Fruit fly (Drosophila melanogaster): ENCODE measurements around the gene dbf.

dbf gene

DNA sequence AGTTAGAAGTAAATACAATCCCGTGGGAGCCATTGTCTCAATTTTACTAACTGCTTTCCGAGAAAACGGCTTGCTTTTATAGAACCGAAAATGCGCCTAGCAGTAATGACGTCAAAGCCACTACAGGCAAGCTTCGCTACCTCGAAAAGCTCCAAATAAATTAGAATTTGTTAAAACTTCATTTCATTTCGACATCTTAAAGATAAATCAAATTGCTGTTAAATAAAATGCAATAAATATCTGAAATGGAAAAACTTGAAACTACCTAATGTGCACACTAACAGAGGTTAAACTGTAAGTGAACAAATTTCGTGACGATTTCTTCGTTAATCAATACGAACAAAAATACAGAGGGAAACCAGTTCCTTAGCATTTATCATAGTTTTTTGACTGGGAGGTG, 46.6 kb downstream of the dbf start, which contains the start of gene CG7300:
Gene CG7300, minus strand, starts transcription at position 52 of the 400 bp plus-strand sequence.
- TF ChIP-seq eg (GFP tag; IDR thresholded peaks at IDR 0.05) (0 out of 3 replicates have a peak, but pooled peaks have one; percentile 13), CG32006 (GFP tag; optimal IDR thresholded peaks at IDR 0.05) (peak; percentile 27), CG6808 (GFP tag; optimal IDR thresholded peaks at IDR 0.05) (no peak), svp (GFP tag) (peak; percentile 18), dac (GFP tag; optimal IDR thresholded peaks at IDR 0.05) (no peak), Eip78C (GFP tag) (peak; percentile 81)

DNA sequence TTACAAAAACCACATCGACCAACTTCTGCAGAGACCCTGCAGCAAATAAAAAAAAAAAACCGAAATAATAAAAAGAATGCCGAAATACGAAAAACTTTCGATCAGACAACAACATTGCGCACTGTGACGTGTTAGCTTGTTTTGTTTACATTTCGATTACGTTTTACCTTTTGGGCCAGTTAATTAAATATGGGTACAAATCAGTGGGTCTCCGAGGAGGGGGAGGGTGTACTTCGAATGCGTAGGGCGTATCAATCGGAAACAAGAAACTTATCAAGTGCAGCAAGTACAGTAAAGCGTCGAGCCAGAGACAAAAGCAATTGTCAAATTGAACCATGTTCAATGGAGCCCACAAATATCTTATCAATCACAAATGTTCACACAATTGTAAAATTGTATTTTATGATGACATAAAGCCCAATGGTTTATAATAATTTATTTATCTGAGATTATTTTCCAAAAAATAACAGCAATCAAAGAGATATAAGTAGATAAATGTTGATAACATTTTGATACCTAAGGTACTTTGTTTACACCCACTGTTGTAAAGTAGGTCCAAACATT, 50.2 kb downstream of the dbf start, which contains the start of gene Lip1:
Gene Lip1, minus strand, starts transcription at position 46 of the 564 bp plus-strand sequence.
- TF ChIP-seq salr (GFP tag; optimal IDR thresholded peaks at IDR 0.05) (no peak), Hr38 (GFP tag; optimal IDR thresholded peaks at IDR 0.05) (no peak), fkh (GFP tag; optimal IDR thresholded peaks at IDR 0.05) (peak; percentile 15), svp (GFP tag) (peak; percentile 23)

DNA sequence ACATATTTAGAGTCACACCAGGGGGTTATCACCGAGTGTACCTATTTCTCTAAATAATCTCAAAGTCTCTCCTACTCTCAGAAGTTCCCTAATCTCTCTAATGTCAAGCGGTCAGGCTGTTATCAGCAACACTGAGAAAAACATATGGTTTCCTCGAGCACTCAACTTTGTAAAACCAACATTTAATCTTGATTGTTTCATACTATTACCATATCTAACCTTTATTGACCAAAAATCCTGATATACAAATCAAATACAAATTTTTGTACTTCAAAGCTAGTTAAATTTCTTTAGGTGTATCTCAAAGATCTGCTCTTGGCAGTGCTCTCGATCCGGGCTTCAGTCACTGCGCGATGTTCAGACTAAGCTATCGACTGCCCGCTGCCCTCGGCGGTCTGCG, 51.9 kb downstream of the dbf start, which contains the start of gene CG6415:
Gene CG6415, plus strand, starts transcription at position 341 of the 400 bp plus-strand sequence.
- TF ChIP-seq CG3919 (GFP tag; optimal IDR thresholded peaks at IDR 0.05) (peak; percentile 22), Eip75B (GFP tag; optimal IDR thresholded peaks at IDR 0.05) (no peak), salr (GFP tag; optimal IDR thresholded peaks at IDR 0.05) (no peak), Gug (GFP tag; IDR thresholded peaks at IDR 0.05) (peak; percentile 78), CG8632 (GFP tag; optimal IDR thresholded peaks at IDR 0.05) (no peak), Sox14 (GFP tag; optimal IDR thresholded peaks at IDR 0.05) (peak; percentile 20), achi (GFP tag; optimal IDR thresholded peaks at IDR 0.05) (no peak), CG34406 (GFP tag; optimal IDR thresholded peaks at IDR 0.05) (no peak), Ets96B (tag; optimal IDR thresholded peaks at IDR 0.05) (no peak), svp (GFP tag) (peak; percentile 97), CG6808 (GFP tag; optimal IDR thresholded peaks at IDR 0.05) (no peak), CG8319 (GFP tag; optimal IDR thresholded peaks at IDR 0.05) (no peak), lz (GFP tag; optimal IDR thresholded peaks at IDR 0.05) (peak; percentile 27), net (GFP tag; optimal IDR thresholded peaks at IDR 0.05) (peak; percentile 45), CG11902 (GFP tag; optimal IDR thresholded peaks at IDR 0.05) (no peak), CG4318 (GFP tag; optimal IDR thresholded peaks at IDR 0.05) (peak; percentile 48), CG6163 (GFP tag; IDR thresholded peaks at IDR 0.05) (peak; percentile 50; the same call in 2 of the 3 replicates), Eip93F (GFP tag; optimal IDR thresholded peaks at IDR 0.05) (no peak), cyc (GFP tag; optimal IDR thresholded peaks at IDR 0.05) (no peak), fkh (GFP tag; optimal IDR thresholded peaks at IDR 0.05) (peak; percentile 51), Smox (GFP tag; optimal IDR thresholded peaks at IDR 0.05) (no peak), pdm3 (GFP tag; optimal IDR thresholded peaks at IDR 0.05) (peak; percentile 48), CG11762 (GFP tag; optimal IDR thresholded peaks at IDR 0.05; ENCODE audit: insufficient read depth) (no peak), CG32006 (GFP tag; optimal IDR thresholded peaks at IDR 0.05) (peak; percentile 80), CG6792 (GFP tag; optimal IDR thresholded peaks at IDR 0.05) (no peak), CG10631 (GFP tag; optimal IDR thresholded peaks at IDR 0.05) (no peak), Ets21C (GFP tag; optimal IDR thresholded peaks at IDR 0.05) (no peak), Hr4 (GFP tag; optimal IDR thresholded peaks at IDR 0.05) (peak; percentile 71), ss (GFP tag; optimal IDR thresholded peaks at IDR 0.05) (no peak), spab (GFP tag; optimal IDR thresholded peaks at IDR 0.05) (no peak), CG9139 (GFP tag; optimal IDR thresholded peaks at IDR 0.05) (no peak), Met (GFP tag; optimal IDR thresholded peaks at IDR 0.05) (peak; percentile 34), Blimp-1 (GFP tag; optimal IDR thresholded peaks at IDR 0.05) (no peak), CG1621 (tag; optimal IDR thresholded peaks at IDR 0.05) (no peak), Hr39 (GFP tag; optimal IDR thresholded peaks at IDR 0.05) (peak; percentile 22), CG6854 (GFP tag; optimal IDR thresholded peaks at IDR 0.05) (no peak), OdsH (GFP tag; optimal IDR thresholded peaks at IDR 0.05) (peak; percentile 38), Sox15 (GFP tag; optimal IDR thresholded peaks at IDR 0.05) (no peak), CG6276 (GFP tag; optimal IDR thresholded peaks at IDR 0.05) (peak; percentile 63), acj6 (GFP tag; optimal IDR thresholded peaks at IDR 0.05) (peak; percentile 27), Lpt (GFP tag; optimal IDR thresholded peaks at IDR 0.05) (no peak), dac (GFP tag; optimal IDR thresholded peaks at IDR 0.05) (peak; percentile 5), topi (GFP tag; optimal IDR thresholded peaks at IDR 0.05) (peak; percentile 28), CG3032 (tag; optimal IDR thresholded peaks at IDR 0.05) (no peak), Eip78C (GFP tag) (peak; percentile 65)
